Fruit fly (Drosophila melanogaster) whole organism, embryonic: ENCODE results near the gene al.

Experiments
- Ada2b ChIP-seq: fragments of 200-800 bp; sonication (Bioruptor generic); IDR thresholded peaks from 2 replicates; pipeline ENCODE4 v1.3.6; 2022; ENCODE audit warnings: missing biosample characterization, missing genetic modification characterization
- BtbVII ChIP-seq: fragments of 200-800 bp; sonication (Bioruptor generic); optimal IDR thresholded peaks from 3 replicates; lab custom pipeline; 2017; ENCODE audit warnings: missing biosample characterization, mild to moderate bottlenecking, missing genetic modification characterization
- CG10209 ChIP-seq: fragments of 200-800 bp; sonication (Bioruptor generic); optimal IDR thresholded peaks from 3 replicates; lab custom pipeline; 2017; ENCODE audit warnings: missing biosample characterization, mild to moderate bottlenecking, missing genetic modification characterization, missing genetic modification reagents
- CG10274 ChIP-seq: fragments of 200-800 bp; sonication (Bioruptor generic); optimal IDR thresholded peaks from 3 replicates; lab custom pipeline; 2017; ENCODE audit warnings: missing biosample characterization, mild to moderate bottlenecking, missing genetic modification characterization
- CG10543 ChIP-seq: fragments of 200-800 bp; sonication (Bioruptor generic); optimal IDR thresholded peaks from 3 replicates; lab custom pipeline; 2017; ENCODE audit warnings: missing biosample characterization, mild to moderate bottlenecking, missing genetic modification characterization, moderate library complexity
- CG10654 ChIP-seq: fragments of 200-800 bp; sonication (Bioruptor generic); optimal IDR thresholded peaks from 2 replicates; lab custom pipeline; 2016; ENCODE audit warnings: missing biosample characterization, missing genetic modification characterization
- CG10959 ChIP-seq: fragments of 200-800 bp; sonication (Bioruptor generic); IDR thresholded peaks from 2 replicates; pipeline ENCODE4 v1.3.6; 2022; ENCODE audit warnings: missing biosample characterization, missing genetic modification characterization
- CG11695 ChIP-seq: fragments of 200-800 bp; sonication (Bioruptor generic); IDR thresholded peaks from 3 replicates; pipeline ENCODE4 v1.3.6; 2022; ENCODE audit warnings: missing biosample characterization, missing genetic modification characterization
- CG12219 ChIP-seq: fragments of 200-800 bp; sonication (Bioruptor generic); optimal IDR thresholded peaks from 3 replicates; lab custom pipeline; 2018; ENCODE audit warnings: missing biosample characterization, mild to moderate bottlenecking, missing genetic modification characterization
- CG13296 ChIP-seq: fragments of 200-800 bp; sonication (Bioruptor generic); optimal IDR thresholded peaks from 3 replicates; lab custom pipeline; 2018; ENCODE audit warnings: missing biosample characterization, mild to moderate bottlenecking, missing genetic modification characterization
- CG13775 ChIP-seq: fragments of 200-800 bp; sonication (Bioruptor generic); optimal IDR thresholded peaks from 3 replicates; lab custom pipeline; 2017; ENCODE audit warnings: missing biosample characterization, mild to moderate bottlenecking, missing genetic modification characterization
- CG18599 ChIP-seq: fragments of 200-800 bp; sonication (Bioruptor generic); optimal IDR thresholded peaks from 3 replicates; lab custom pipeline; 2017; ENCODE audit warnings: missing biosample characterization, missing genetic modification characterization, mild to moderate bottlenecking, moderate library complexity, missing genetic modification reagents
- CG31365 ChIP-seq: fragments of 200-800 bp; sonication (Bioruptor generic); optimal IDR thresholded peaks from 2 replicates; lab custom pipeline; 2018; ENCODE audit warnings: missing biosample characterization, mild to moderate bottlenecking, missing genetic modification characterization
- CG32532 ChIP-seq: fragments of 200-800 bp; sonication (Bioruptor generic); IDR thresholded peaks from 2 replicates; pipeline ENCODE4 v1.3.6; 2022; ENCODE audit warnings: missing biosample characterization, missing genetic modification characterization
- CG34422 ChIP-seq: fragments of 200-800 bp; sonication (Bioruptor generic); IDR thresholded peaks from 3 replicates; pipeline ENCODE4 v1.3.6; 2022; ENCODE audit warnings: missing biosample characterization, missing genetic modification characterization
- CG6654 ChIP-seq: fragments of 200-800 bp; sonication (Bioruptor generic); optimal IDR thresholded peaks from 2 replicates; lab custom pipeline; 2017; ENCODE audit warnings: missing biosample characterization, mild to moderate bottlenecking, missing genetic modification characterization
- CG6689 ChIP-seq: fragments of 200-800 bp; sonication (Bioruptor generic); IDR thresholded peaks from 2 replicates; pipeline ENCODE4 v1.3.6; 2022; ENCODE audit warnings: missing biosample characterization, missing genetic modification characterization
- CG6854 ChIP-seq: fragments of 200-800 bp; sonication (Bioruptor generic); optimal IDR thresholded peaks from 3 replicates; lab custom pipeline; 2017; ENCODE audit warnings: missing biosample characterization, mild to moderate bottlenecking, missing genetic modification characterization
- CG7786 ChIP-seq: fragments of 200-800 bp; sonication (Bioruptor generic); optimal IDR thresholded peaks from 2 replicates; lab custom pipeline; 2016; ENCODE audit warnings: missing biosample characterization, missing genetic modification characterization
- CG7987 ChIP-seq: fragments of 200-800 bp; sonication (Bioruptor generic); optimal IDR thresholded peaks from 2 replicates; lab custom pipeline; 2018; ENCODE audit warnings: missing biosample characterization, mild to moderate bottlenecking, missing genetic modification characterization, moderate library complexity
- CG9817 ChIP-seq: fragments of 200-800 bp; sonication (Bioruptor generic); optimal IDR thresholded peaks from 2 replicates; lab custom pipeline; 2018; ENCODE audit warnings: missing biosample characterization, mild to moderate bottlenecking, missing genetic modification characterization, moderate library complexity
- CoRest ChIP-seq: fragments of 200-800 bp; sonication (Bioruptor generic); optimal IDR thresholded peaks from 3 replicates; lab custom pipeline; 2018; ENCODE audit warnings: missing biosample characterization, mild to moderate bottlenecking, missing genetic modification characterization, moderate library complexity
- Dad ChIP-seq: fragments of 200-800 bp; sonication (Bioruptor generic); optimal IDR thresholded peaks from 3 replicates; lab custom pipeline; 2016; ENCODE audit warnings: missing biosample characterization, missing genetic modification characterization
- Ets97D ChIP-seq: fragments of 200-800 bp; sonication (Bioruptor generic); optimal IDR thresholded peaks from 3 replicates; lab custom pipeline; 2016; ENCODE audit warnings: missing biosample characterization, missing genetic modification characterization
- Fer2 ChIP-seq: fragments of 200-800 bp; sonication (Bioruptor generic); optimal IDR thresholded peaks from 2 replicates; lab custom pipeline; 2018; ENCODE audit warnings: missing biosample characterization, mild to moderate bottlenecking, missing genetic modification characterization, moderate library complexity
- Mad ChIP-seq: fragments of 200-800 bp; sonication (Bioruptor generic); optimal IDR thresholded peaks from 2 replicates; lab custom pipeline; 2016; ENCODE audit warnings: missing biosample characterization, missing genetic modification characterization
- Nf-YB ChIP-seq: fragments of 200-800 bp; sonication (Bioruptor generic); optimal IDR thresholded peaks from 3 replicates; lab custom pipeline; 2019; ENCODE audit warnings: missing biosample characterization, mild to moderate bottlenecking, missing genetic modification characterization, moderate library complexity
- Nf-YC ChIP-seq: fragments of 200-800 bp; optimal IDR thresholded peaks from 3 replicates; lab custom pipeline; 2019; ENCODE audit warnings: missing biosample characterization, mild to moderate bottlenecking, missing genetic modification characterization, moderate library complexity
- Optix ChIP-seq: fragments of 200-800 bp; sonication (Bioruptor generic); IDR thresholded peaks from 3 replicates; pipeline ENCODE4 v1.3.6; 2022; ENCODE audit warnings: missing biosample characterization, missing genetic modification characterization
- Rfx ChIP-seq: fragments of 200-800 bp; sonication (Bioruptor generic); IDR thresholded peaks from 2 replicates; pipeline ENCODE4 v1.3.6; 2022; ENCODE audit warnings: missing biosample characterization, missing genetic modification characterization
- Sin3A ChIP-seq: fragments of >200 bp; optimal IDR thresholded peaks from 2 replicates; lab custom pipeline; 2018
- Sry-δ ChIP-seq: fragments of 200-800 bp; sonication (Bioruptor generic); optimal IDR thresholded peaks from 2 replicates; lab custom pipeline; 2016; ENCODE audit warnings: missing biosample characterization, missing genetic modification characterization
- Taf1 ChIP-seq: fragments of 200-800 bp; sonication (Bioruptor generic); IDR thresholded peaks from 2 replicates; pipeline ENCODE4 v1.3.6; 2022; ENCODE audit warnings: missing biosample characterization, missing genetic modification characterization
- bigmax ChIP-seq: fragments of 200-800 bp; sonication (Bioruptor generic); optimal IDR thresholded peaks from 2 replicates; lab custom pipeline; 2018; ENCODE audit warnings: missing biosample characterization, mild to moderate bottlenecking, missing genetic modification characterization
- crc ChIP-seq: fragments of 200-800 bp; sonication (Bioruptor generic); optimal IDR thresholded peaks from 2 replicates; lab custom pipeline; 2016; ENCODE audit warnings: missing biosample characterization, missing genetic modification characterization
- crp ChIP-seq, 2 experiments: fragments of 200-800 bp; sonication (Bioruptor generic); optimal IDR thresholded peaks; 2 replicates in 1 of 2; 3 replicates in 1 of 2; lab custom pipeline; 2017; ENCODE audit warnings: missing biosample characterization in 2 of 2, missing genetic modification characterization in 2 of 2, mild to moderate bottlenecking in 1 of 2, moderate library complexity in 1 of 2
- da ChIP-seq: fragments of 200-800 bp; sonication (Bioruptor generic); optimal IDR thresholded peaks from 2 replicates; lab custom pipeline; 2016; ENCODE audit warnings: missing biosample characterization, missing genetic modification characterization
- dan ChIP-seq: fragments of 200-800 bp; sonication (Bioruptor generic); IDR thresholded peaks from 2 replicates; pipeline ENCODE4 v1.3.6; 2022; ENCODE audit warnings: missing biosample characterization, missing genetic modification characterization
- fru ChIP-seq: fragments of >200 bp; optimal IDR thresholded peaks from 2 replicates; lab custom pipeline; 2017
- ftz-f1 ChIP-seq: fragments of 200-800 bp; sonication (Bioruptor generic); optimal IDR thresholded peaks from 2 replicates; lab custom pipeline; 2016; ENCODE audit warnings: missing biosample characterization, missing genetic modification characterization
- gcm ChIP-seq: fragments of 200-800 bp; sonication (Bioruptor generic); optimal IDR thresholded peaks from 2 replicates; lab custom pipeline; 2019; ENCODE audit warnings: missing biosample characterization, mild to moderate bottlenecking, missing genetic modification characterization, moderate library complexity
- hth ChIP-seq: fragments of >200 bp; optimal IDR thresholded peaks from 2 replicates; lab custom pipeline; 2017; ENCODE audit warnings: inconsistent platforms
- nau ChIP-seq: fragments of 200-800 bp; sonication (Bioruptor generic); optimal IDR thresholded peaks from 3 replicates; lab custom pipeline; 2017; ENCODE audit warnings: missing biosample characterization, mild to moderate bottlenecking, missing genetic modification characterization, missing genetic modification reagents
- slbo ChIP-seq: fragments of 200-800 bp; sonication (Bioruptor generic); IDR thresholded peaks from 2 replicates; pipeline ENCODE4 v1.3.6; 2022; ENCODE audit warnings: missing biosample characterization, missing genetic modification characterization
- sr ChIP-seq: fragments of 200-800 bp; sonication (Bioruptor generic); IDR thresholded peaks from 3 replicates; pipeline ENCODE4 v1.3.6; 2022; ENCODE audit warnings: missing biosample characterization, missing genetic modification characterization
- stc ChIP-seq: fragments of 200-800 bp; sonication (Bioruptor generic); IDR thresholded peaks from 2 replicates; pipeline ENCODE4 v1.3.6; 2022; ENCODE audit warnings: missing biosample characterization, missing genetic modification characterization
- tin ChIP-seq: fragments of 200-800 bp; sonication (Bioruptor generic); optimal IDR thresholded peaks from 3 replicates; lab custom pipeline; 2016; ENCODE audit warnings: missing biosample characterization, missing genetic modification characterization
- toy ChIP-seq: fragments of 200-800 bp; sonication (Bioruptor generic); IDR thresholded peaks from 2 replicates; pipeline ENCODE4 v1.3.6; 2022; ENCODE audit warnings: missing biosample characterization, missing genetic modification characterization
- vnd ChIP-seq: fragments of 200-800 bp; sonication (Bioruptor generic); IDR thresholded peaks from 3 replicates; pipeline ENCODE4 v1.3.6; 2022; ENCODE audit warnings: missing biosample characterization, missing genetic modification characterization; ENCODE audit not compliant: partially characterized antibody
- zen ChIP-seq: fragments of 200-800 bp; sonication (Bioruptor generic); optimal IDR thresholded peaks from 3 replicates; lab custom pipeline; 2018; ENCODE audit warnings: missing biosample characterization, mild to moderate bottlenecking, missing genetic modification characterization, moderate library complexity

al gene

DNA sequence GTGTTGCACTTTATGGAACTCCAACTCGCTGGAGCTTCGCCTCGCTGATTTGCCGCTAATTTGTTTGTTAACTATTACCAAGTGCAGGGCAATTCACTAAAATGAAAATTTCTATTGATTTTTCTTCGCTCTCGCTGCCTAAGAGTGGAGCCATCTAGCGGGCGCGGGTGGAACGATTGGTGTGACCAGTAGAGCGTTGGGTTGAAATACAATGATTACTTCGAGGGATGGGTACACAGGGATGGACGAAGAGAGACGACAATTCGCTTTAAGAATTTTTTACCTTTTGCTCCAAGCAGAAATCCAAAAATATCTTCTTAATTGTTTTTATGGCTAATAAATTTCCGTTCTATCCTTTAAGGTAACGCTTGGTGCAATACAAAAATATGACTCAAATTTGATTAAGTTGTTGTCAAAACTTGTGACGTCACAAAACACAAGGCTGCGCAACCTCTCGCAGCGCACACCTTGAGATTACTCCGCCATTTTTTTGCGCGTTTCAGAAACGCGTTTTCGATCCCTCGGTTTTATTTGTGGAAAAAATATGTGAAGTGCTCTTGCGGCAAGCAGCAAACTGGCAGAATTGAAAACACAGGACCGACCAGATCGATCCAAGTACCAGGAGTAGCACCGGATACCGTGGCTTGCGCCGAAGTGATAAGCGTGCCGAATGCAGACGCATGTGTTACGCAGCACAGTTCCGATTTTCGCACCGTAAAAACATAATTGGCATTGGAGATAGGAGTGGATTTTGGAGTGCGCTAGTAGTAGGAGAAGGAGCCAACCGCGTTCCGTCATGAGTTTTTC is 36.9 kb downstream of the al start, which contains the start of the genes AP-2alpha and ebi (continued):
- TF ChIP-seq Sry-δ: peak; percentile 74
- TF ChIP-seq Ada2b (GFP tag; lab: Robert Waterston, UW): peak; percentile 69
- TF ChIP-seq dan (GFP tag; lab: Robert Waterston, UW): peak; percentile 82
- peak; percentile 72 for TF ChIP-seq Nf-YC
- peak; percentile 89 for TF ChIP-seq Dad (GFP tag; lab: Kevin White, UChicago)
- peak; percentile 92 for TF ChIP-seq CG13775 (GFP tag; lab: Kevin White, UChicago)
- peak; percentile 84 for TF ChIP-seq CG34422 (GFP tag; lab: Robert Waterston, UW)
- TF ChIP-seq da (GFP tag; lab: Kevin White, UChicago): peak; percentile 78
- TF ChIP-seq CG12219: peak; percentile 60
- peak; percentile 92 for TF ChIP-seq Ets97D (GFP tag; lab: Kevin White, UChicago)
- TF ChIP-seq CG10959 (GFP tag; lab: Robert Waterston, UW): peak; percentile 69
- TF ChIP-seq CG10274 (GFP tag; lab: Kevin White, UChicago): peak; percentile 63
- TF ChIP-seq CG10654 (GFP tag; lab: Kevin White, UChicago): peak; percentile 79
- peak; percentile 89 for TF ChIP-seq tin (GFP tag; lab: Kevin White, UChicago)
- TF ChIP-seq stc (GFP tag; lab: Robert Waterston, UW): 0 out of 2 replicates have a peak, but pooled peaks have one; percentile 45
- TF ChIP-seq CoRest: peak; percentile 93
- TF ChIP-seq crp (GFP tag; optimal IDR thresholded peaks at IDR 0.05; lab: Kevin White, UChicago): peak in 1 of 2 experiments; percentile 52
- TF ChIP-seq toy: no peak
- peak; percentile 81 for TF ChIP-seq CG11695
- peak; percentile 95 for TF ChIP-seq CG7786 (GFP tag; lab: Kevin White, UChicago)
- TF ChIP-seq Mad (GFP tag; lab: Kevin White, UChicago): peak; percentile 84
- peak; percentile 90 for TF ChIP-seq CG10543 (GFP tag; lab: Kevin White, UChicago)
- peak; percentile 81 for TF ChIP-seq Optix (GFP tag; lab: Robert Waterston, UW)
- TF ChIP-seq BtbVII (GFP tag; lab: Kevin White, UChicago): no peak
- peak; percentile 77 for TF ChIP-seq Taf1
- peak; percentile 63 for TF ChIP-seq Nf-YB
- TF ChIP-seq CG18599 (GFP tag; lab: Kevin White, UChicago): peak; percentile 84
- TF ChIP-seq CG6689 (GFP tag; lab: Robert Waterston, UW): peak; percentile 100
- peak; percentile 54 for TF ChIP-seq CG13296
- TF ChIP-seq CG6854 (GFP tag; lab: Kevin White, UChicago): no peak
- no peak for TF ChIP-seq vnd (GFP tag; lab: Robert Waterston, UW)
- no peak for TF ChIP-seq bigmax (GFP tag; lab: Kevin White, UChicago)
- peak; percentile 36; the same call in 1 of the 3 replicates for TF ChIP-seq sr (GFP tag; lab: Robert Waterston, UW)
- peak; percentile 61 for TF ChIP-seq crc (GFP tag; lab: Kevin White, UChicago)
- no peak for TF ChIP-seq hth
- no peak for TF ChIP-seq fru (lab: Kevin White, UChicago)
- no peak for TF ChIP-seq nau (GFP tag; lab: Kevin White, UChicago)
- TF ChIP-seq CG32532: peak; percentile 85
- TF ChIP-seq Rfx (GFP tag; lab: Robert Waterston, UW): peak; percentile 92
- no peak for TF ChIP-seq CG31365 (tag; lab: Kevin White, UChicago)
- TF ChIP-seq CG6654: peak; percentile 39
- TF ChIP-seq slbo (GFP tag; lab: Robert Waterston, UW): peak; percentile 95
- TF ChIP-seq CG9817 (tag; lab: Kevin White, UChicago): peak; percentile 92
- TF ChIP-seq zen: peak; percentile 78
- TF ChIP-seq Sin3A (lab: Kevin White, UChicago): peak; percentile 100
- TF ChIP-seq CG10209 (GFP tag; lab: Kevin White, UChicago): peak; percentile 86
- TF ChIP-seq ftz-f1 (GFP tag; lab: Kevin White, UChicago): peak; percentile 79
- peak; percentile 65 for TF ChIP-seq gcm (GFP tag; lab: Kevin White, UChicago)
- TF ChIP-seq CG7987 (GFP tag; lab: Kevin White, UChicago): no peak
- TF ChIP-seq Fer2: peak; percentile 67
